Fruit fly (Drosophila melanogaster): ENCODE results near the gene CG32473.

The CG32473 gene

dm6 chr3R:13260114-13260673 lies 42.3 kb upstream of the CG32473 start, which contains the start of gene CG11686 (continued):
- peak; percentile 89 for TF ChIP-seq Med (GFP tag)
- TF ChIP-seq Lhr (GFP tag; optimal IDR thresholded peaks at IDR 0.05) = no peak
- TF ChIP-seq fu2 (GFP tag; optimal IDR thresholded peaks at IDR 0.05) = no peak
- TF ChIP-seq org-1 (GFP tag; optimal IDR thresholded peaks at IDR 0.05) = no peak
- no peak for TF ChIP-seq eve (GFP tag; optimal IDR thresholded peaks at IDR 0.05)
- TF ChIP-seq CG5180 (GFP tag; optimal IDR thresholded peaks at IDR 0.05) = peak; percentile 98
- TF ChIP-seq CG1529 (GFP tag; optimal IDR thresholded peaks at IDR 0.05) = no peak
- no peak for TF ChIP-seq HLH3B (GFP tag; IDR thresholded peaks at IDR 0.05)
- no peak for TF ChIP-seq CG2889 (GFP tag; IDR thresholded peaks at IDR 0.05)
- TF ChIP-seq aop (GFP tag; IDR thresholded peaks at IDR 0.05) = no peak
- TF ChIP-seq E2f1 (GFP tag; IDR thresholded peaks at IDR 0.05) = peak; percentile 29; the same call in 1 of the 2 replicates
- no peak for TF ChIP-seq CG6689 (GFP tag; IDR thresholded peaks at IDR 0.05)
- TF ChIP-seq CG14014 (GFP tag; IDR thresholded peaks at IDR 0.05) = no peak
- TF ChIP-seq CG6175 (GFP tag; IDR thresholded peaks at IDR 0.05) = peak; percentile 49; the same call in 1 of the 3 replicates
- TF ChIP-seq CG9932 (GFP tag; IDR thresholded peaks at IDR 0.05) = 0 out of 2 replicates have a peak, but pooled peaks have one; percentile 15
- no peak for TF ChIP-seq CG30431 (GFP tag; optimal IDR thresholded peaks at IDR 0.05)
- no peak for TF ChIP-seq CoRest (tag; optimal IDR thresholded peaks at IDR 0.05)
- no peak for TF ChIP-seq CG10654 (GFP tag; optimal IDR thresholded peaks at IDR 0.05)
- TF ChIP-seq zfh1 (GFP tag; IDR thresholded peaks at IDR 0.05) = no peak
- peak; percentile 5 for TF ChIP-seq odd (GFP tag; optimal IDR thresholded peaks at IDR 0.05)
- TF ChIP-seq Trl (optimal IDR thresholded peaks at IDR 0.05) = no peak
- TF ChIP-seq Trl (GFP tag; optimal IDR thresholded peaks at IDR 0.05) = no peak
- TF ChIP-seq kah (GFP tag; optimal IDR thresholded peaks at IDR 0.05) = peak; percentile 88
- no peak for TF ChIP-seq Doc3 (GFP tag; IDR thresholded peaks at IDR 0.05; ENCODE audit: partially characterized antibody)
- TF ChIP-seq fru (optimal IDR thresholded peaks at IDR 0.05) = no peak
- TF ChIP-seq h (optimal IDR thresholded peaks at IDR 0.05) = no peak
- no peak for TF ChIP-seq CG14710 (tag; optimal IDR thresholded peaks at IDR 0.05)
- no peak for TF ChIP-seq Nf-YC (tag; optimal IDR thresholded peaks at IDR 0.05)
- no peak for TF ChIP-seq chm (GFP tag; IDR thresholded peaks at IDR 0.05)
- TF ChIP-seq run (tag; optimal IDR thresholded peaks at IDR 0.05) = no peak
- no peak for TF ChIP-seq trh (GFP tag; optimal IDR thresholded peaks at IDR 0.05)
- no peak for TF ChIP-seq vnd (GFP tag; IDR thresholded peaks at IDR 0.05; ENCODE audit: partially characterized antibody)
- peak; percentile 11; the same call in 1 of the 2 replicates for TF ChIP-seq Adf1 (GFP tag; IDR thresholded peaks at IDR 0.05)
- no peak for TF ChIP-seq usp (GFP tag; optimal IDR thresholded peaks at IDR 0.05)
- 0 out of 2 replicates have a peak, but pooled peaks have one; percentile 16 for TF ChIP-seq rib (GFP tag; IDR thresholded peaks at IDR 0.05)
- TF ChIP-seq lola (GFP tag; optimal IDR thresholded peaks at IDR 0.05) = no peak
- no peak for TF ChIP-seq CG13123 (GFP tag; optimal IDR thresholded peaks at IDR 0.05)
- TF ChIP-seq MESR4 (GFP tag; optimal IDR thresholded peaks at IDR 0.05) = no peak
- no peak for TF ChIP-seq pfk (GFP tag; optimal IDR thresholded peaks at IDR 0.05)
- peak; percentile 6 for TF ChIP-seq gem (tag; optimal IDR thresholded peaks at IDR 0.05)
- no peak; the same call in 2 of the 3 replicates for TF ChIP-seq knrl (GFP tag; IDR thresholded peaks at IDR 0.05; ENCODE audit: partially characterized antibody)
- no peak for TF ChIP-seq phol (tag; optimal IDR thresholded peaks at IDR 0.05)
- TF ChIP-seq unpg (GFP tag; optimal IDR thresholded peaks at IDR 0.05) = no peak
- TF ChIP-seq gfzf (GFP tag; optimal IDR thresholded peaks at IDR 0.05) = no peak
- TF ChIP-seq CG12299 (tag; optimal IDR thresholded peaks at IDR 0.05) = no peak
- TF ChIP-seq Nf-YA (GFP tag; IDR thresholded peaks at IDR 0.05) = no peak
- TF ChIP-seq CG13424 (tag; optimal IDR thresholded peaks at IDR 0.05) = no peak
- TF ChIP-seq kay (GFP tag; optimal IDR thresholded peaks at IDR 0.05) = no peak
- TF ChIP-seq CG17912 (GFP tag; optimal IDR thresholded peaks at IDR 0.05) = no peak
- TF ChIP-seq CG34422 (GFP tag; IDR thresholded peaks at IDR 0.05) = peak; percentile 75; the same call in 1 of the 3 replicates
- no peak for TF ChIP-seq D19A (tag; optimal IDR thresholded peaks at IDR 0.05)
- TF ChIP-seq nerfin-1 (tag; optimal IDR thresholded peaks at IDR 0.05) = no peak
